Worm (Caenorhabditis elegans): Measurements from ENCODE around the gene H24K24.2.

H24K24.2 gene

DNA sequence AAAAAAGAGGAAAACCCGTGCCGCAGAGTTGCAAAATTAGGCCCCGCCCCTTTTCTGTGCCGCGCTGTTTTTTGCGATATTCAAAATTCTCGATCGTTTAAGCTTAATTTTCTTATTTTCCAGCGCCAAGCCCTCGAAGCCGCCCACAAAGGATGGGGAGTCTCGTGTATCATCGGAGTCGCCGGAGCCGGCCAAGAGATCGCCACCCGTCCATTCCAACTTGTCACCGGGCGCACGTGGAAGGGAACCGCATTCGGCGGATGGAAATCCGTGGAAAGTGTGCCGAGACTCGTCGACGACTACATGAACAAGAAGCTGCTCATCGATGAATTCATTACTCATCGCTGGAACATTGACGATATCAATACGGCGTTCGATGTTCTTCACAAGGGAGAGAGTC lies 1.9 kb upstream of the H24K24.2 start:
- no peak for TF ChIP-seq unc-62 (GFP tag; optimal IDR thresholded peaks at IDR 0.05)

- TF ChIP-seq unc-62 (GFP tag; optimal IDR thresholded peaks at IDR 0.05): no peak
These were observed 21.8 kb downstream of the H24K24.2 start for ce11 chrV:939341-939740.

ce11 chrV:942556-942955 lies 25.0 kb downstream of the H24K24.2 start:
- TF ChIP-seq unc-62 (GFP tag; optimal IDR thresholded peaks at IDR 0.05): no peak

DNA sequence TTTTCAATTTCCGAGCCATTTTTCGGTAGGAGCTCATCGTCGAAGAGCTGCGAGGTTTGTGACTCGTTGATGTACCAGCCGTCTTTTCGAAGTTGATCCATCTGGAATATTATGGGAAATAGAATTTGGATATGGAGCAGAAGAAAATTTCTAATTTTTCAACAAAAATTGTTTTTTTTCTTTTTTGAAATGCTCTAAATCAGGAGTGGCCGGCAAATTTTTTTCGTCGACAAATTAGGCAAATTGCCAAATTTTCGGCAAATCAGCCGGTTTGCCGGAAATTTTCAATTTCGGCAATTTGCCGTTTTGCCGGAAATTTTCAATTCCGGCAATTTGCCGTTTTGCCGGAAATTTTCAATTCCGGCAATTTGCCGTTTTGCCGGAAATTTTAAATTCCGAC lies 27.6 kb downstream of the H24K24.2 start, which contains the start of gene Y50D4C.3:
TSS of gene Y50D4C.3 (minus strand) at position 101 of the 400 bp plus-strand sequence.
- TF ChIP-seq unc-62 (GFP tag; optimal IDR thresholded peaks at IDR 0.05): no peak

DNA sequence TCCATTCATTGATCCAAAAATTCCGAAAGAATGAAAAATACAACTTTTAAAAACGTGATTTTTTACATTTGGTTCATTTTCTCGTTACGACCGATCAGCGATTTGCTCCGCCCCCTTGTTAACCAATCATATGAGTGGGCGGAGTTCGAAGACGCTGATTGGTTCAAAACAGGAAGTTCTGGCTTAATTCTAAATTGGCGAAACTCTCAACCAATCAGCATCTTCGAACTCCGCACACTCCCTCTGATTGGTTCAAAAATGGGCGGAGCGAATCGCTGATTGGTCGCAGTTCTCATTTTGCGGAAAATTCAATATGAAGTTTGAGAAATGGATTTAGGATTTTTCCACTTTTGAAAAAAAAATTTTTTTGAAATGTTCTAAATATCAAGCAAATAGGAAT lies 28.2 kb downstream of the H24K24.2 start:
- TF ChIP-seq unc-62 (GFP tag; optimal IDR thresholded peaks at IDR 0.05): no peak

DNA sequence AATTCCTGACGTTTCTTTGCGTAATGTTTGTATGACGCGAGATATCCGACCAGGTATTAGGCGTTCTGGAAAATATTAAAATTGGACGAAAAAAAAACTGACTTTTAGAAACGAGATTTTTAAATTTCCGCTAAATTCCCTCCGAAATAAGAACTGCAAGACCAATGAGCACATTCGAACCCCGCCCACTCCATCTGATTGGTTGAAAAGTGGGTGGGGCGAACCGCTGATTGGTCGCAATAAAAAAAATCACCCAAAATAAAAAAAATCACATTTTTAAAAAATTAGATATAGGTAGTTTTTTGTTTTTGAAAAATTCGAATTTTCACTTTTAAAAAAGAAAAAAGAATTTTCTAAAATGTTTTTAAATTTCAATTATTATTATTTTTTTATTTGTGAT lies 31.5 kb downstream of the H24K24.2 start:
- TF ChIP-seq unc-62 (GFP tag; optimal IDR thresholded peaks at IDR 0.05): no peak

ce11 chrV:949760-950159 lies 32.2 kb downstream of the H24K24.2 start, which contains the start of gene Y50D4C.6:
Gene Y50D4C.6 (minus strand): TSS chrV:949860.
- no peak for TF ChIP-seq unc-62 (GFP tag; optimal IDR thresholded peaks at IDR 0.05)

ce11 chrV:964739-965283 lies 47.2 kb downstream of the H24K24.2 start, which contains the start of gene sqv-6:
Gene sqv-6 (minus strand): TSS chrV:964789.
- TF ChIP-seq unc-62 (GFP tag; optimal IDR thresholded peaks at IDR 0.05): no peak

ce11 chrV:966164-966563 lies 48.6 kb downstream of the H24K24.2 start:
- TF ChIP-seq unc-62 (GFP tag; optimal IDR thresholded peaks at IDR 0.05): no peak

DNA sequence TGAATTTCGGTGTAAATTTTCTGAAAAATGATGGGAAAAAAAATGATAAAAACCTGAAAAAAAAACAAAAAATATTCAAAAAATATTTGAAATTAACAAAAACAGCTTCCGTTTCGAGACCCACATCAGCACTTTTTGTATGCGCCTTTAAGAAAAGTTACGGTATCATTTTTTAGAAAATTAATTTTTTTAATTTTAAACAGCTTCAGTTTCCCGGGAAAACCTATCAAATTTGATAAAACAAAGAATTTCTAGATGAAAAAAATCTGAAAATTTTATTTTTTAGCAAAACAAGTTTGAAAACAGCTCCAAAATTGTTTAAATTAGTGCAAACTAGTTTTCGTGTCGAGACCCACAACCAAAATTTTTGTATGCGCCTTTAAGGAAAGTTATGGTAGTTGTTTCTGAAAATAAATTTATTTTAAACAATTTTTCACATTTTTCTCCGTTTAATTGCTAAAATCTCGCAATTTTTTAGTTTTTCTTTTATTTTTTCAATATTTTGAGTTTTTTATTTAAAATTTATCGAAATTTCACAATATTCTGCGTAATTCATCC lies 51.5 kb downstream of the H24K24.2 start:
- TF ChIP-seq unc-62 (GFP tag; optimal IDR thresholded peaks at IDR 0.05): no peak

- TF ChIP-seq unc-62 (GFP tag; optimal IDR thresholded peaks at IDR 0.05): no peak
These were observed 57.6 kb downstream of the H24K24.2 start for ce11 chrV:975184-975583.
